Worm (Caenorhabditis elegans) whole organism, L4 larva: ENCODE data around the gene clec-240.

Experiments used
- F26F4.8 ChIP-seq: fragments of 200-800 bp; sonication (Bioruptor generic); conservative IDR thresholded peaks from 2 replicates; pipeline ENCODE4 v1.3.6; 2022; ENCODE audit warnings: missing genetic modification characterization, missing compliant biosample characterization
- ces-1 ChIP-seq: fragments of 150-350 bp; sonication (generic microtip); optimal IDR thresholded peaks from 4 replicates; lab custom pipeline; 2014; ENCODE audit warnings: missing biosample characterization, missing genetic modification reagents, missing genetic modification characterization
- daf-8 ChIP-seq: fragments of 200-800 bp; sonication (Bioruptor generic); IDR thresholded peaks from 2 replicates; pipeline ENCODE4 v1.3.6; 2022; ENCODE audit warnings: missing genetic modification characterization, missing compliant biosample characterization
- duxl-1 ChIP-seq: sonication (generic microtip); optimal IDR thresholded peaks from 2 replicates; lab custom pipeline; 2016; ENCODE audit warnings: mild to moderate bottlenecking, missing genetic modification characterization, moderate library complexity, missing compliant biosample characterization; ENCODE audit not compliant: poor library complexity
- egl-27 ChIP-seq: sonication (generic microtip); optimal IDR thresholded peaks from 3 replicates; lab custom pipeline; 2017; ENCODE audit warnings: missing biosample characterization, missing genetic modification reagents, missing genetic modification characterization
- fkh-10 ChIP-seq: fragments of 150-350 bp; optimal IDR thresholded peaks from 2 replicates; lab custom pipeline; 2014; ENCODE audit warnings: missing biosample characterization, missing genetic modification reagents, missing genetic modification characterization
- jun-1 ChIP-seq: fragments of 150-350 bp; optimal IDR thresholded peaks from 2 replicates; lab custom pipeline; 2014; ENCODE audit warnings: missing biosample characterization, missing genetic modification reagents, missing genetic modification characterization
- nhr-111 ChIP-seq: fragments of 200-800 bp; sonication (Bioruptor generic); optimal IDR thresholded peaks from 2 replicates; lab custom pipeline; 2018; ENCODE audit warnings: mild to moderate bottlenecking, missing genetic modification characterization, missing compliant biosample characterization
- nhr-28 ChIP-seq: fragments of 150-350 bp; optimal IDR thresholded peaks from 2 replicates; lab custom pipeline; 2014; ENCODE audit warnings: missing biosample characterization, missing genetic modification characterization
- nhr-41 ChIP-seq: fragments of 200-800 bp; sonication (Bioruptor generic); IDR thresholded peaks from 2 replicates; pipeline ENCODE4 v1.3.6; 2022; ENCODE audit warnings: missing genetic modification reagents, missing genetic modification characterization, missing compliant biosample characterization
- nhr-77 ChIP-seq: fragments of 150-350 bp; optimal IDR thresholded peaks from 2 replicates; lab custom pipeline; 2014; ENCODE audit warnings: missing biosample characterization, missing genetic modification characterization
- snpc-4 ChIP-seq: fragments of 150-350 bp; optimal IDR thresholded peaks from 2 replicates; lab custom pipeline; 2014; ENCODE audit warnings: missing biosample characterization, missing genetic modification characterization
- unc-39 ChIP-seq: sonication (generic microtip); optimal IDR thresholded peaks from 2 replicates; lab custom pipeline; 2017; ENCODE audit warnings: missing biosample characterization, missing genetic modification characterization

ce11 chrV:16991734-16992133 lies 18.1 kb upstream of the clec-240 start, which contains the start of gene srz-95:
- TF ChIP-seq nhr-77 (tag; lab: Kevin White, UChicago), result no peak
- TF ChIP-seq daf-8, result no peak
- TF ChIP-seq jun-1 (tag; lab: Kevin White, UChicago), result no peak
- no peak for TF ChIP-seq ces-1 (GFP tag; lab: Kevin White, UChicago)
- TF ChIP-seq fkh-10, result no peak
- no peak for TF ChIP-seq egl-27 (tag; lab: Kevin White, UChicago)
- no peak for TF ChIP-seq F26F4.8 (GFP tag; lab: Robert Waterston, UW)
- TF ChIP-seq nhr-111 (GFP tag; lab: Kevin White, UChicago), result no peak
- no peak for TF ChIP-seq snpc-4 (tag; lab: Kevin White, UChicago)
- TF ChIP-seq unc-39, result no peak
- TF ChIP-seq nhr-28 (tag; lab: Kevin White, UChicago), result no peak
- no peak for TF ChIP-seq duxl-1
- no peak for TF ChIP-seq nhr-41 (GFP tag; lab: Robert Waterston, UW)
